Fruit fly (Drosophila melanogaster): ENCODE results near the gene Thor.

Thor gene

DNA sequence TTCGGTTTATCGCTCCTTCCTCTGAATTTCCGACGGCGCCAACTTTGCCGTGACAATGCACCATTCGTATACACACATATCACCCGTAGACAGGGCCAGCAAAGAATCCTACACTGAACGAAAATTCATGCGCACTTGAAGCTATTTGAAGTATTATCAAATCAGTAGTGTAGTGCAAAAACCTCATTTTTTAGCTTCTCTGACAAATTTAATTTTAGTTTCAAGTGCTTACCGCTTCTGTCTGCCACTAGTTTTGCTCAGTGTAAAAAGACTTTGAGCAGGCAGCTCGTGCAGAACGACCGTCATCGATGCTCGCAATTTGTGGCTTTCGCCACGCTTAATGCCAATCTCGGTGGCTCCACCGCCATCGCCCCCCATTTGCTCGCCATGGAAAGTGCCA lies 33.4 kb upstream of the Thor start (continued):
- no peak for TF ChIP-seq nerfin-1 (tag; optimal IDR thresholded peaks at IDR 0.05)
- no peak for TF ChIP-seq Hmr (GFP tag; optimal IDR thresholded peaks at IDR 0.05)
- no peak for TF ChIP-seq kay (GFP tag; optimal IDR thresholded peaks at IDR 0.05)
- TF ChIP-seq unc-4 (GFP tag; IDR thresholded peaks at IDR 0.05; ENCODE audit: partially characterized antibody) = no peak
- TF ChIP-seq sna (GFP tag; IDR thresholded peaks at IDR 0.05; ENCODE audit: partially characterized antibody) = no peak
- no peak for TF ChIP-seq CG10959 (GFP tag; IDR thresholded peaks at IDR 0.05)
- TF ChIP-seq YL-1 (GFP tag; optimal IDR thresholded peaks at IDR 0.05) = no peak
- TF ChIP-seq odd (GFP tag; optimal IDR thresholded peaks at IDR 0.05) = no peak
- TF ChIP-seq CG13424 (tag; optimal IDR thresholded peaks at IDR 0.05) = peak; percentile 16
- no peak for TF ChIP-seq eyg (GFP tag; optimal IDR thresholded peaks at IDR 0.05)
- TF ChIP-seq pzg (GFP tag; optimal IDR thresholded peaks at IDR 0.05) = no peak
- no peak for TF ChIP-seq CG7786 (GFP tag; optimal IDR thresholded peaks at IDR 0.05)
- TF ChIP-seq p53 (GFP tag; optimal IDR thresholded peaks at IDR 0.05) = no peak
- no peak for TF ChIP-seq Bdp1 (GFP tag; optimal IDR thresholded peaks at IDR 0.05)
- TF ChIP-seq CG1603 (tag; optimal IDR thresholded peaks at IDR 0.05) = peak; percentile 72
- TF ChIP-seq CG8281 (tag; optimal IDR thresholded peaks at IDR 0.05) = no peak
- peak; percentile 39; the same call in 2 of the 3 replicates for TF ChIP-seq gce (GFP tag; IDR thresholded peaks at IDR 0.05)
- peak; percentile 18 for TF ChIP-seq Fer3 (tag; optimal IDR thresholded peaks at IDR 0.05)
- TF ChIP-seq her (GFP tag; optimal IDR thresholded peaks at IDR 0.05) = peak; percentile 5
- no peak for TF ChIP-seq CG17361 (GFP tag; IDR thresholded peaks at IDR 0.05)
- peak; percentile 7; the same call in 1 of the 2 replicates for TF ChIP-seq CG4404 (GFP tag; IDR thresholded peaks at IDR 0.05)
- TF ChIP-seq H15 (GFP tag; IDR thresholded peaks at IDR 0.05) = 0 out of 3 replicates have a peak, but pooled peaks have one; percentile 27
- peak; percentile 27; the same call in 1 of the 3 replicates for TF ChIP-seq B-H1 (GFP tag; IDR thresholded peaks at IDR 0.05)
- peak; percentile 2 for TF ChIP-seq CG10654 (GFP tag; optimal IDR thresholded peaks at IDR 0.05)
- no peak for TF ChIP-seq cas (GFP tag; IDR thresholded peaks at IDR 0.05)
- TF ChIP-seq HHEX (GFP tag; optimal IDR thresholded peaks at IDR 0.05) = no peak
- TF ChIP-seq CG6654 (GFP tag; optimal IDR thresholded peaks at IDR 0.05) = no peak
- peak; percentile 7 for TF ChIP-seq repo (GFP tag; optimal IDR thresholded peaks at IDR 0.05)
- no peak for TF ChIP-seq CG16779 (GFP tag; IDR thresholded peaks at IDR 0.05)
- no peak for TF ChIP-seq slou (GFP tag; optimal IDR thresholded peaks at IDR 0.05)
- TF ChIP-seq CG18599 (GFP tag; optimal IDR thresholded peaks at IDR 0.05) = no peak
- TF ChIP-seq inv (GFP tag; IDR thresholded peaks at IDR 0.05; ENCODE audit: partially characterized antibody) = no peak
- no peak for TF ChIP-seq CG31224 (GFP tag; IDR thresholded peaks at IDR 0.05)
- peak; percentile 6 for TF ChIP-seq trh (GFP tag; optimal IDR thresholded peaks at IDR 0.05)
- peak; percentile 34 for TF ChIP-seq Fer1 (GFP tag; optimal IDR thresholded peaks at IDR 0.05)
- no peak for TF ChIP-seq Tbp (GFP tag; optimal IDR thresholded peaks at IDR 0.05)
- TF ChIP-seq sd (tag; optimal IDR thresholded peaks at IDR 0.05) = no peak
- peak; percentile 88 for TF ChIP-seq Med (GFP tag)
- TF ChIP-seq CG16863 (GFP tag; optimal IDR thresholded peaks at IDR 0.05) = no peak
- no peak for TF ChIP-seq CG13894 (tag; optimal IDR thresholded peaks at IDR 0.05)
- TF ChIP-seq CG8290 (GFP tag; optimal IDR thresholded peaks at IDR 0.05) = no peak
- TF ChIP-seq CG8290 (tag; optimal IDR thresholded peaks at IDR 0.05) = no peak
- no peak for TF ChIP-seq kni (GFP tag; optimal IDR thresholded peaks at IDR 0.05)
- 0 out of 2 replicates have a peak, but pooled peaks have one; percentile 21 for TF ChIP-seq al (GFP tag; IDR thresholded peaks at IDR 0.05)
- TF ChIP-seq Chrac-16 (GFP tag; optimal IDR thresholded peaks at IDR 0.05) = peak; percentile 14
- TF ChIP-seq Rx (GFP tag; IDR thresholded peaks at IDR 0.05) = no peak
- no peak for TF ChIP-seq lbe (GFP tag; optimal IDR thresholded peaks at IDR 0.05)
- TF ChIP-seq CG12219 (GFP tag; optimal IDR thresholded peaks at IDR 0.05) = no peak
- 0 out of 3 replicates have a peak, but pooled peaks have one; percentile 44 for TF ChIP-seq CG34422 (GFP tag; IDR thresholded peaks at IDR 0.05)
- no peak for TF ChIP-seq Dek (tag; optimal IDR thresholded peaks at IDR 0.05)
- no peak for TF ChIP-seq CG12299 (tag; optimal IDR thresholded peaks at IDR 0.05)
- no peak for TF ChIP-seq CG17829 (tag; optimal IDR thresholded peaks at IDR 0.05)
